Worm (Caenorhabditis elegans) whole organism, L3 larva: Measurements from ENCODE around the gene sir-2.3.

ENCODE experiments used
- R02D3.7 ChIP-seq: fragments of 150-350 bp; optimal IDR thresholded peaks from 2 replicates; lab custom pipeline; 2014; ENCODE audit warnings: missing biosample characterization, missing genetic modification characterization
- ZK546.5 ChIP-seq: sonication (generic microtip); optimal IDR thresholded peaks from 2 replicates; lab custom pipeline; 2017; ENCODE audit warnings: missing biosample characterization, missing genetic modification characterization
- aly-2 ChIP-seq: fragments of 150-350 bp; optimal IDR thresholded peaks from 2 replicates; lab custom pipeline; 2014; ENCODE audit warnings: missing biosample characterization, missing genetic modification characterization
- ama-1 ChIP-seq: fragments of 150-350 bp; optimal IDR thresholded peaks from 2 replicates; lab custom pipeline; 2018
- ceh-16 ChIP-seq: sonication (generic microtip); optimal IDR thresholded peaks from 2 replicates; lab custom pipeline; 2017; ENCODE audit warnings: missing biosample characterization, missing genetic modification characterization
- ceh-9 ChIP-seq: sonication (generic microtip); optimal IDR thresholded peaks from 2 replicates; lab custom pipeline; 2018; ENCODE audit warnings: missing biosample characterization, missing genetic modification characterization
- egl-27 ChIP-seq: sonication (generic microtip); optimal IDR thresholded peaks from 4 replicates; lab custom pipeline; 2017; ENCODE audit warnings: missing biosample characterization, missing genetic modification reagents, missing genetic modification characterization
- egl-5 ChIP-seq: fragments of 150-350 bp; optimal IDR thresholded peaks from 2 replicates; lab custom pipeline; 2017; ENCODE audit warnings: missing biosample characterization, missing genetic modification reagents, missing genetic modification characterization, inconsistent platforms
- elt-1 ChIP-seq: fragments of 150-350 bp; optimal IDR thresholded peaks from 2 replicates; lab custom pipeline; 2014; ENCODE audit warnings: missing biosample characterization, missing genetic modification characterization
- elt-2 ChIP-seq: sonication (generic microtip); optimal IDR thresholded peaks from 2 replicates; lab custom pipeline; 2016; ENCODE audit warnings: missing genetic modification reagents, mild to moderate bottlenecking, missing genetic modification characterization, missing compliant biosample characterization
- elt-3 ChIP-seq, 3 experiments: fragments of 150-350 bp in 1 of 3; sonication (generic microtip) in 2 of 3; optimal IDR thresholded peaks; 2 replicates in 2 of 3; 4 replicates in 1 of 3; lab custom pipeline; 2014 to 2017; ENCODE audit warnings: missing biosample characterization in 3 of 3, missing genetic modification characterization in 3 of 3
- eor-1 ChIP-seq, 2 experiments: fragments of 150-350 bp; optimal IDR thresholded peaks; 2 replicates each; lab custom pipeline; 2014 to 2018; ENCODE audit warnings: missing biosample characterization in 2 of 2, missing genetic modification characterization in 2 of 2
- fkh-10 ChIP-seq: sonication (generic microtip); optimal IDR thresholded peaks from 2 replicates; lab custom pipeline; 2017; ENCODE audit warnings: missing biosample characterization, missing genetic modification reagents, missing genetic modification characterization
- fkh-2 ChIP-seq: fragments of 150-350 bp; optimal IDR thresholded peaks from 2 replicates; lab custom pipeline; 2014; ENCODE audit warnings: missing biosample characterization, missing genetic modification reagents, missing genetic modification characterization
- fos-1 ChIP-seq: fragments of 150-350 bp; optimal IDR thresholded peaks from 2 replicates; lab custom pipeline; 2014; ENCODE audit warnings: missing biosample characterization, missing genetic modification characterization
- jun-1 ChIP-seq: fragments of 150-350 bp; optimal IDR thresholded peaks from 2 replicates; lab custom pipeline; 2014; ENCODE audit warnings: missing biosample characterization, missing genetic modification reagents, missing genetic modification characterization
- lin-39 ChIP-seq: fragments of 150-350 bp; optimal IDR thresholded peaks from 2 replicates; lab custom pipeline; 2018; ENCODE audit warnings: missing biosample characterization, missing genetic modification reagents, missing genetic modification characterization
- lsy-12 ChIP-seq: sonication (generic microtip); optimal IDR thresholded peaks from 2 replicates; lab custom pipeline; 2016; ENCODE audit warnings: mild to moderate bottlenecking, missing genetic modification characterization, missing compliant biosample characterization
- mdl-1 ChIP-seq: fragments of 150-350 bp; optimal IDR thresholded peaks from 2 replicates; lab custom pipeline; 2014; ENCODE audit warnings: missing biosample characterization, missing genetic modification characterization
- mml-1 ChIP-seq: fragments of 150-350 bp; sonication (generic microtip); optimal IDR thresholded peaks from 3 replicates; lab custom pipeline; 2014; ENCODE audit warnings: missing biosample characterization, missing genetic modification characterization
- nfya-1 ChIP-seq: sonication (generic microtip); optimal IDR thresholded peaks from 2 replicates; lab custom pipeline; 2017; ENCODE audit warnings: missing genetic modification characterization, mild to moderate bottlenecking, missing compliant biosample characterization, antibody characterized with exemption, moderate library complexity; ENCODE audit not compliant: insufficient read depth
- nhr-11 ChIP-seq: fragments of 150-350 bp; optimal IDR thresholded peaks from 2 replicates; lab custom pipeline; 2014; ENCODE audit warnings: missing biosample characterization, missing genetic modification characterization
- nhr-12 ChIP-seq: fragments of 150-350 bp; optimal IDR thresholded peaks from 2 replicates; lab custom pipeline; 2014; ENCODE audit warnings: missing biosample characterization, missing genetic modification characterization
- nhr-23 ChIP-seq: fragments of 150-350 bp; optimal IDR thresholded peaks from 2 replicates; lab custom pipeline; 2014; ENCODE audit warnings: missing biosample characterization, missing genetic modification reagents, missing genetic modification characterization
- nhr-25 ChIP-seq: sonication (generic microtip); optimal IDR thresholded peaks from 2 replicates; lab custom pipeline; 2017; ENCODE audit warnings: missing biosample characterization, missing genetic modification characterization
- nhr-28 ChIP-seq: fragments of 150-350 bp; optimal IDR thresholded peaks from 2 replicates; lab custom pipeline; 2014; ENCODE audit warnings: missing biosample characterization, missing genetic modification characterization
- nhr-43 ChIP-seq: sonication (generic microtip); optimal IDR thresholded peaks from 2 replicates; lab custom pipeline; 2016; ENCODE audit warnings: mild to moderate bottlenecking, missing genetic modification characterization, missing compliant biosample characterization; ENCODE audit not compliant: poor library complexity, severe bottlenecking
- nhr-77 ChIP-seq: fragments of 150-350 bp; optimal IDR thresholded peaks from 2 replicates; lab custom pipeline; 2014; ENCODE audit warnings: missing biosample characterization, missing genetic modification characterization
- pha-4 ChIP-seq: fragments of 150-350 bp; optimal IDR thresholded peaks from 2 replicates; lab custom pipeline; 2014; ENCODE audit warnings: missing biosample characterization, missing genetic modification reagents, missing genetic modification characterization
- pqm-1 ChIP-seq: fragments of 150-350 bp; optimal IDR thresholded peaks from 2 replicates; lab custom pipeline; 2017; ENCODE audit warnings: missing biosample characterization, missing genetic modification characterization, inconsistent platforms
- sea-2 ChIP-seq: fragments of 150-350 bp; sonication (generic microtip); optimal IDR thresholded peaks from 4 replicates; lab custom pipeline; 2014; ENCODE audit warnings: missing biosample characterization, missing genetic modification reagents, missing genetic modification characterization
- skn-1 ChIP-seq: fragments of 150-350 bp; optimal IDR thresholded peaks from 2 replicates; lab custom pipeline; 2014; ENCODE audit warnings: missing biosample characterization, missing genetic modification characterization
- snpc-4 ChIP-seq: fragments of 150-350 bp; optimal IDR thresholded peaks from 2 replicates; lab custom pipeline; 2014; ENCODE audit warnings: missing biosample characterization, missing genetic modification characterization
- unc-62 ChIP-seq: fragments of 150-350 bp; sonication (generic microtip); optimal IDR thresholded peaks from 4 replicates; lab custom pipeline; 2014; ENCODE audit warnings: missing biosample characterization, missing genetic modification reagents, missing genetic modification characterization
- zag-1 ChIP-seq: fragments of 150-350 bp; optimal IDR thresholded peaks from 2 replicates; lab custom pipeline; 2014; ENCODE audit warnings: missing biosample characterization, missing genetic modification characterization
- ztf-11 ChIP-seq: fragments of 150-350 bp; optimal IDR thresholded peaks from 2 replicates; lab custom pipeline; 2014; ENCODE audit warnings: missing biosample characterization, missing genetic modification characterization

sir-2.3 gene

DNA sequence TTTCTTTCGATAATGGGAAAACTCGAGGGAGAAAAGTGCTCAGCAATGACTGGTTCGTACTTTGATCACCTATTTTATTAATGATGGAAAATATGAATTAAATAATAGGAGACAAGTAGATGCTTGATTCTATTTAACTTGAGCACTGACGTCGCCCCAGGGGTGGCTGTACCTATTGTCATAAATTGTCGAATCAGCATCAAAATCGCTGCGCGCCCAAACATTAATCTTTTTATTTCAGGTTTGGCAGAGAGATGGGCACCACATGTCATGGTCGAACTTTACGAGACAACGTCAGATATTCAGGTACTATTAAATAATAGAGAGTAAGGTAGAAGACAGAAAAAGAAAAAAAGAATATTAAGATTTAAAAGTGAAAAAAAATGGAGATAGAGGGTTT is 7.2 kb upstream of the sir-2.3 start:
- TF ChIP-seq nhr-25 (tag; lab: Kevin White, UChicago) = peak; percentile 19
- TF ChIP-seq pqm-1 (tag; lab: Kevin White, UChicago) = no peak

DNA sequence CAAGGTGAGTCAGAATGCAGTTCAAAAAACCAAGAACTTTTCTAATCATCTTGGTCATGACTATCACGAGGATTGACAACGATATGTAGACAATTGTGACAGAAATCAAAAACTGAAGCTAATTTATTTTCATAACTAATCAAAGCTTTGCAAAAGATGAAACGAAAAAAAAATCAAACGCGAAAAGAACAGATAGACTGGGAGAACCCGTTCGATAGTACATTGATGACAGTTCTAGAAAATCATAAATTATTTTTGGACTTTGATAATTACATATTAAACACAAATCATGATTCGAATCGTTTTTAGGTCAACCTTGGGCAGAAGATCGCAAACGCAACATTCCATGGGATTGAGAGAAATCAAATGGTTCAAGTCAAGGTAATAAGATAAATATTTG is 6.4 kb upstream of the sir-2.3 start:
- TF ChIP-seq fos-1 (peak; percentile 19), unc-62 (GFP tag; lab: Kevin White, UChicago) (peak; percentile 8), nhr-11 (tag; lab: Kevin White, UChicago) (no peak), lin-39 (tag; lab: Kevin White, UChicago) (no peak), ama-1 (lab: Kevin White, UChicago) (peak; percentile 9), elt-3 (tag; optimal IDR thresholded peaks at IDR 0.05; lab: Kevin White, UChicago) (peak in 1 of 3 experiments; percentile 63), snpc-4 (tag; lab: Kevin White, UChicago) (no peak), aly-2 (tag; lab: Kevin White, UChicago) (no peak), ceh-16 (no peak), fkh-2 (tag; lab: Kevin White, UChicago) (no peak), ZK546.5 (tag; lab: Kevin White, UChicago) (no peak), nhr-77 (tag; lab: Kevin White, UChicago) (no peak), skn-1 (tag; lab: Kevin White, UChicago) (no peak), eor-1 (tag; optimal IDR thresholded peaks at IDR 0.05; lab: Kevin White, UChicago) (no peak), R02D3.7 (tag; lab: Kevin White, UChicago) (no peak), ztf-11 (tag; lab: Kevin White, UChicago) (no peak), nhr-28 (tag; lab: Kevin White, UChicago) (no peak), nhr-25 (tag; lab: Kevin White, UChicago) (peak; percentile 77), nfya-1 (peak; percentile 20), egl-27 (tag; lab: Kevin White, UChicago) (no peak), nhr-43 (tag; lab: Kevin White, UChicago) (peak; percentile 69), lsy-12 (tag; lab: Kevin White, UChicago) (peak; percentile 52), nhr-23 (tag; lab: Kevin White, UChicago) (peak; percentile 57), fkh-10 (GFP tag; lab: Kevin White, UChicago) (no peak), jun-1 (peak; percentile 11)

DNA sequence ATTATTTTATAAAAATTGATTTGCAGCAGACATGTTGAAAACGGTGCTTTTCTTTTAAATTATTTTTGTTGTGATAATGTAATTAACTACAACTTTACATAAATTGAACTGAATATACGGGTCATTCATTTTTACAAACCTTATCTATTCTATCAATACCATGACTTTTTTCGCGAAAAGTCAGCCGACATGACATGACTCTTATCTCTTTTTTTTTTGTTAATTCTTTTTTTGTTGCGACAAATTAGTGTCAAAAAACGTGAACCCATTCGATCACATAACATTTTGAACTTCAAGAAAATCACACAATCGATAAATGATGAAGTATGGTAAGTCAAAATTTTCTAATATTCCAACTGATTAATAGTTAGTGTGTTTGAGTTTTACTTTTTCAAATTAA is 3.5 kb upstream of the sir-2.3 start, which contains the start of gene sir-2.2:
Gene sir-2.2 (plus strand): TSS at position 34 of the 400 bp plus-strand sequence.
- peak; percentile 50 for TF ChIP-seq pqm-1 (tag; lab: Kevin White, UChicago)
- TF ChIP-seq zag-1 (tag; lab: Kevin White, UChicago) = no peak
- peak; percentile 84 for TF ChIP-seq elt-2
- TF ChIP-seq egl-5 (tag; lab: Kevin White, UChicago) = no peak
- TF ChIP-seq ZK546.5 (tag; lab: Kevin White, UChicago) = no peak
- TF ChIP-seq sea-2 (GFP tag; lab: Kevin White, UChicago) = no peak
- TF ChIP-seq nhr-12 (tag; lab: Kevin White, UChicago) = no peak
- no peak for TF ChIP-seq ceh-16
- no peak for TF ChIP-seq jun-1
- TF ChIP-seq ztf-11 (tag; lab: Kevin White, UChicago) = no peak
- TF ChIP-seq mml-1 (tag; lab: Kevin White, UChicago) = no peak
- TF ChIP-seq lin-39 (tag; lab: Kevin White, UChicago) = no peak
- no peak for TF ChIP-seq egl-27 (tag; lab: Kevin White, UChicago)
- TF ChIP-seq nhr-43 (tag; lab: Kevin White, UChicago) = peak; percentile 41
- no peak for TF ChIP-seq nhr-28 (tag; lab: Kevin White, UChicago)
- no peak for TF ChIP-seq unc-62 (GFP tag; lab: Kevin White, UChicago)
- no peak for TF ChIP-seq nhr-23 (tag; lab: Kevin White, UChicago)
- peak; percentile 17 for TF ChIP-seq pha-4
- TF ChIP-seq R02D3.7 (tag; lab: Kevin White, UChicago) = no peak
- TF ChIP-seq mdl-1 (tag; lab: Kevin White, UChicago) = no peak
- TF ChIP-seq ama-1 (lab: Kevin White, UChicago) = no peak
- no peak for TF ChIP-seq elt-1 (tag; lab: Kevin White, UChicago)
- no peak for TF ChIP-seq nfya-1
- no peak for TF ChIP-seq eor-1 (tag; optimal IDR thresholded peaks at IDR 0.05; lab: Kevin White, UChicago)
- no peak for TF ChIP-seq ceh-9 (tag; lab: Kevin White, UChicago)
- no peak for TF ChIP-seq snpc-4 (tag; lab: Kevin White, UChicago)
